Fruit fly (Drosophila melanogaster): ENCODE measurements around the gene CG6686.

CG6686 gene

dm6 chr2L:12002922-12003791 lies 15.3 kb upstream of the CG6686 start (continued):
- TF ChIP-seq odd (GFP tag; optimal IDR thresholded peaks at IDR 0.05) (peak; percentile 52), D19A (tag; optimal IDR thresholded peaks at IDR 0.05) (no peak), CG17359 (tag; optimal IDR thresholded peaks at IDR 0.05) (peak; percentile 19), Dp (GFP tag; optimal IDR thresholded peaks at IDR 0.05) (no peak), trh (GFP tag; optimal IDR thresholded peaks at IDR 0.05) (no peak), CG10979 (tag; optimal IDR thresholded peaks at IDR 0.05) (peak; percentile 21), fu2 (GFP tag; optimal IDR thresholded peaks at IDR 0.05) (no peak), Kr (GFP tag; optimal IDR thresholded peaks at IDR 0.05) (peak; percentile 13), lmd (GFP tag; IDR thresholded peaks at IDR 0.05) (no peak), CG10321 (GFP tag; IDR thresholded peaks at IDR 0.05) (no peak), CG7928 (GFP tag; optimal IDR thresholded peaks at IDR 0.05) (no peak), bab2 (GFP tag; optimal IDR thresholded peaks at IDR 0.05) (peak; percentile 25), MBD-R2 (GFP tag; IDR thresholded peaks at IDR 0.05) (no peak), bcd (GFP tag; optimal IDR thresholded peaks at IDR 0.05) (peak; percentile 27), Sry-δ (GFP tag; optimal IDR thresholded peaks at IDR 0.05) (no peak), gcm2 (GFP tag; optimal IDR thresholded peaks at IDR 0.05) (no peak), usp (GFP tag; optimal IDR thresholded peaks at IDR 0.05) (no peak), CG4854 (GFP tag; optimal IDR thresholded peaks at IDR 0.05) (no peak), slp2 (GFP tag; optimal IDR thresholded peaks at IDR 0.05) (no peak), dan (GFP tag; IDR thresholded peaks at IDR 0.05) (no peak), gsb-n (tag; optimal IDR thresholded peaks at IDR 0.05) (peak; percentile 89), CG9609 (GFP tag; optimal IDR thresholded peaks at IDR 0.05) (no peak), CG9817 (tag; optimal IDR thresholded peaks at IDR 0.05) (peak; percentile 11), CG5245 (GFP tag; optimal IDR thresholded peaks at IDR 0.05) (no peak), Lhr (GFP tag; optimal IDR thresholded peaks at IDR 0.05) (peak; percentile 95), CG8924 (tag; optimal IDR thresholded peaks at IDR 0.05) (peak; percentile 8), CG6175 (GFP tag; IDR thresholded peaks at IDR 0.05) (no peak), ap (GFP tag; IDR thresholded peaks at IDR 0.05) (no peak), CG18476 (GFP tag; optimal IDR thresholded peaks at IDR 0.05) (no peak), Atf-2 (GFP tag; optimal IDR thresholded peaks at IDR 0.05) (no peak), cad (GFP tag; optimal IDR thresholded peaks at IDR 0.05) (no peak), Mes4 (GFP tag; optimal IDR thresholded peaks at IDR 0.05) (no peak), CG7963 (GFP tag; IDR thresholded peaks at IDR 0.05; ENCODE audit: partially characterized antibody) (no peak), pros (GFP tag; optimal IDR thresholded peaks at IDR 0.05) (peak; percentile 73), sd (tag; optimal IDR thresholded peaks at IDR 0.05) (no peak), CG16813 (GFP tag; IDR thresholded peaks at IDR 0.05; ENCODE audit: partially characterized antibody) (no peak), dati (GFP tag; IDR thresholded peaks at IDR 0.05) (no peak), tin (GFP tag; optimal IDR thresholded peaks at IDR 0.05) (peak; percentile 32), Ssrp (tag; optimal IDR thresholded peaks at IDR 0.05) (peak; percentile 14), CG10366 (GFP tag; IDR thresholded peaks at IDR 0.05) (no peak), toy (GFP tag; IDR thresholded peaks at IDR 0.05) (no peak), aop (GFP tag; IDR thresholded peaks at IDR 0.05) (no peak), crol (GFP tag; IDR thresholded peaks at IDR 0.05) (no peak), CG1792 (GFP tag; optimal IDR thresholded peaks at IDR 0.05) (no peak), CG34224 (GFP tag; IDR thresholded peaks at IDR 0.05; ENCODE audit: partially characterized antibody) (no peak), CG17361 (GFP tag; IDR thresholded peaks at IDR 0.05) (no peak), CG11085 (GFP tag; IDR thresholded peaks at IDR 0.05) (no peak), CG15479 (GFP tag; optimal IDR thresholded peaks at IDR 0.05) (peak; percentile 93), CG11560 (tag; IDR thresholded peaks at IDR 0.05) (no peak), gt (GFP tag; IDR thresholded peaks at IDR 0.05) (no peak), H15 (GFP tag; IDR thresholded peaks at IDR 0.05) (no peak)

Measured in whole organism, embryonic.